Worm (Caenorhabditis elegans) whole organism, L1 larva: ENCODE results near the gene nhr-26.

Experiments used
- aly-2 ChIP-seq: fragments of 150-350 bp; optimal IDR thresholded peaks from 2 replicates; lab custom pipeline; 2014; ENCODE audit warnings: missing biosample characterization, missing genetic modification characterization
- ama-1 ChIP-seq: fragments of 150-350 bp; optimal IDR thresholded peaks from 2 replicates; lab custom pipeline; 2014
- egl-27 ChIP-seq, 2 experiments: fragments of 150-350 bp in 1 of 2; sonication (generic microtip); optimal IDR thresholded peaks; 3 replicates each; lab custom pipeline; 2017 to 2018; ENCODE audit warnings: missing biosample characterization in 2 of 2, missing genetic modification characterization in 2 of 2, missing genetic modification reagents in 2 of 2
- fkh-10 ChIP-seq: sonication (generic microtip); optimal IDR thresholded peaks from 2 replicates; lab custom pipeline; 2017; ENCODE audit warnings: missing biosample characterization, missing genetic modification reagents, missing genetic modification characterization
- lin-15B ChIP-seq: fragments of 150-350 bp; sonication (generic microtip); optimal IDR thresholded peaks from 3 replicates; lab custom pipeline; 2014; ENCODE audit warnings: missing biosample characterization, missing genetic modification characterization
- mdl-1 ChIP-seq, 2 experiments: fragments of 150-350 bp; optimal IDR thresholded peaks; 2 replicates each; lab custom pipeline; 2014 to 2017; ENCODE audit warnings: missing biosample characterization in 2 of 2, missing genetic modification characterization in 2 of 2, inconsistent platforms in 1 of 2
- snpc-4 ChIP-seq: fragments of 150-350 bp; optimal IDR thresholded peaks from 2 replicates; lab custom pipeline; 2014; ENCODE audit warnings: missing biosample characterization, missing genetic modification characterization

DNA sequence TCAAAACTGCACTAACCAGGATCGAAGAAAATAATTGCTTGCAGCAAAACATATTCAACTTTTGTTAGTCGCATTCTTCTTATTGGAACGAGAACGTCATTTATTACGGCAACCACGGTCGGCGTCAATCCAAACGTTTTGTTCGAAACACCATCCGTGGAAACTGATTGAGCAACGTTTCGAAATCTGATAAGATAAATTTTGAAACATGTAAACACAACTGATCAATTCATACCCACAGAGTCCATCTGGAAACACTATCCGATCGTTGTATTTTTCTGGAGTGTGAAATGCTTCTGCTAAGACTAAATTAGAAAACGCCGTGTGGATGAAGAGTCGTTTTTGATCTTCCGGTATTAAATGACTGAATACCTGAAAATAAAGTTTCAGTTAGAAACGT is 34.5 kb downstream of the nhr-26 start:
- no peak for TF ChIP-seq mdl-1 (tag; optimal IDR thresholded peaks at IDR 0.05; lab: Kevin White, UChicago)
- no peak for TF ChIP-seq ama-1 (lab: Kevin White, UChicago)
- TF ChIP-seq lin-15B: no peak
- no peak for TF ChIP-seq egl-27 (tag; optimal IDR thresholded peaks at IDR 0.05; lab: Kevin White, UChicago)
- TF ChIP-seq fkh-10 (GFP tag; lab: Kevin White, UChicago): no peak
- no peak for TF ChIP-seq snpc-4
- no peak for TF ChIP-seq aly-2 (tag; lab: Kevin White, UChicago)
